Fruit fly (Drosophila melanogaster): ENCODE data around the gene term.
A peak's percentile ranks its signal among the peaks of the same experiment; 100 is the strongest.

Gene term

DNA sequence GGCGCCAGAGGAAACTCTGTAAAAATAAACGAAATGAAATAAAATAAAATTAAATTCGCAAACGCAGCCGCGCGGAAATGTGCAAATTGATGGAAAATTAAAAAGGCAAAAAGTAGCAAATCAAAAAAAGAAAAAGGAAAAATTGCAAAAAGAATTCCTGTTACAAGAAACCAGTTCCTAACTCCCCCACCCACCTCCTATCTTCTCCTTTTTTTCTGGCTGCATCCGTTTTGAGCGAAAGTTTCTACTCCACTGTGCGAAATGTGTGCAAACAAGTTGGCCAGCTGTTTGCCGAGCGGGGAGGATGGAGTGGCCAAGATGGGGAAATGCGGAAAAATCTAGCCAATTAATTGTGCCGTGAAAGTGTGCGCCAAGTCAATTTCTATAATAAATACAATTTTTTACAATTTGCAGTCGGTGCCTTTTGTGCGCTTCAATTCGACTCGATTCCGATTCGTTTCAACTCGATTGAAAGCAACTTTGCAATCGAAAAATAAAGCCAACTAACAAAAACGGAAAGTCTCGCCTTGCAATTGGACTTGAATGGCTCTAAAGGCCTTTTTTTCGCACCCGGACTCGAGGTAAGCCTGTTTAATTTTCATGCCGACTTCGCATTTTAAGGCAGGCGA is 33.0 kb upstream of the term start:
- no peak for TF ChIP-seq CG33017 (tag; optimal IDR thresholded peaks at IDR 0.05)
- peak; percentile 21 for TF ChIP-seq tj (GFP tag; optimal IDR thresholded peaks at IDR 0.05)

DNA sequence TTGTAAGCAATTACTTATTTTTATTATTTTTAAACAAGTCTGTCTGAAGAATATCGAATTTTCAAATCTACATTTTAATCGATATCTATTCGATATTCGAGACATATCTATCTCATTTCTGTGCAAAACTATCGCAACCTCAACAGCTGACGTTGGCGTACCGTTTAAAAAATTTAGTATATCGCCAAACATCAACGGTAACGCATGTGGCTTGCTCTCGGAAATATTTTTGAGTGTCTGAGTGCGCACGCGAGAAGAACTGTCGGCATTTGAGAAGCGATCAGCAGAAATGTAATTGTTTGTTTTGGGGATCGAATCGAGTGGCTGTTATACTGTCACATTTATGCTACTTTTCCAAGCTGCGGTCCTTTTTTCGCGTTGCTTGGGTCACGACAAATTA is 32.2 kb upstream of the term start, which contains the start of gene MYPT-75D:
Gene MYPT-75D (plus strand): TSS at position 174 of the 400 bp plus-strand sequence.
- TF ChIP-seq CG5204 (GFP tag; optimal IDR thresholded peaks at IDR 0.05) (no peak), bab1 (GFP tag; optimal IDR thresholded peaks at IDR 0.05) (peak; percentile 83), CG7101 (tag; optimal IDR thresholded peaks at IDR 0.05) (peak; percentile 29), cnc (optimal IDR thresholded peaks at IDR 0.05) (no peak), CG1620 (GFP tag; optimal IDR thresholded peaks at IDR 0.05) (peak; percentile 35), CG33017 (tag; optimal IDR thresholded peaks at IDR 0.05) (no peak), Mnt (GFP tag; optimal IDR thresholded peaks at IDR 0.05) (peak; percentile 71), Hr96 (GFP tag; optimal IDR thresholded peaks at IDR 0.05) (peak; percentile 7), tj (GFP tag; optimal IDR thresholded peaks at IDR 0.05) (peak; percentile 67), toe (GFP tag; optimal IDR thresholded peaks at IDR 0.05) (no peak), pad (GFP tag; optimal IDR thresholded peaks at IDR 0.05) (peak; percentile 40), CG14711 (tag; optimal IDR thresholded peaks at IDR 0.05) (no peak), CG12768 (GFP tag; optimal IDR thresholded peaks at IDR 0.05) (no peak), CG7045 (GFP tag; optimal IDR thresholded peaks at IDR 0.05) (no peak), kay (GFP tag; ENCODE audit: borderline replicate concordance) (peak; percentile 61), Crg-1 (GFP tag; optimal IDR thresholded peaks at IDR 0.05) (peak; percentile 26), CG11617 (GFP tag; optimal IDR thresholded peaks at IDR 0.05) (peak; percentile 9), ovo (GFP tag; optimal IDR thresholded peaks at IDR 0.05) (peak; percentile 75), cic (GFP tag; optimal IDR thresholded peaks at IDR 0.05) (peak; percentile 27), Clk (GFP tag; optimal IDR thresholded peaks at IDR 0.05) (no peak)

DNA sequence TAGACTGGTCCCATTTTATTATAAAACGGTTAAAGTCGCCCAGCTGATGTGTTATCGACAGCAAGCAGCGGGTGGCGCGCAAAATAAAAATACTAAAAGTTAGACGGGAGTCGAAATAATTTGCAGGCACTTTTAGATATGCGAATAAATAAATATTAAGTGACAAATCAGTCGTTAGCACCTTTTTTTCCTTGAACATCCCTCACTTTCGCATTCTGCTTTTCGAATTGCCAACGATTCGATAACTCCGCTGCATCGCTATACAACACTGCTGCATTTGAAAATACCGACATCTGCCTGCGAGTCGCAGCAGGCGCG is 28.8 kb upstream of the term start, which contains the start of gene bora:
Gene bora (plus strand): TSS at position 271 of the 318 bp plus-strand sequence.
- TF ChIP-seq CG12768 (GFP tag; optimal IDR thresholded peaks at IDR 0.05) (peak; percentile 14), CG33017 (tag; optimal IDR thresholded peaks at IDR 0.05) (no peak), cic (GFP tag; optimal IDR thresholded peaks at IDR 0.05) (no peak), Hr96 (GFP tag; optimal IDR thresholded peaks at IDR 0.05) (no peak)

DNA sequence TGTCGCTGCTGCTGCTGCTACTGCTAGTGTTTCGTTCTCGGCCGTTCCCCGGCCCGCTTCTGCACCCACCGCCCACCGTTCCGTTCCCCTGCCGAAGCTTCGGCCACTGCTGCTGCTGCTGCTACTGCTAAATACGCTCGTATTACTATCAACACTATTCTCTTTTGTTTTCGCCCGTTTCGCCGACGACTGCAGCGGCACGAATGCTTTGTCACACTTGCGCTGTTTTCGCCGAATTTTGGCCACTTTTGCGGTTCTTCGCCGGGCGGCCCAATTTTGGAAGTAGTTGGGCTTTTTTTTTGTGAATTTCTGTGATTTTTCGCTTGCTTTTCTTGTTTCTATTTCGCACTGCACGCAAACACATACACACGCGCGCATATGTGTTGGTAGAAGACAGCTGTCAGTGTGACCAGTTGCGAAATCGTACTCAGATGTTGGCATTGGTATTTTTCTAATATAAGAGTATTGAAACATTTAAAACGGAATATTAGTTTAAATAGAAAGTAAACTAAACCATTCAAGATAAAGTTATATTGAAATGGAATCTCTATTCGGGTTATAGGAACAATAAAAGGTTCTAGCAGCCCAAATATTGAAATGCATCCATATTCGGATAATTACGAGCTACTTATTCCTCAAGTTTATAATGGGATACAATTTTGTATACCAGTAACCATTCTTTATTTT is 28.3 kb upstream of the term start, which contains the start of gene not:
Gene not (minus strand): TSS at position 395 of the 687 bp plus-strand sequence.
- peak; percentile 17 for TF ChIP-seq bab1 (GFP tag; optimal IDR thresholded peaks at IDR 0.05)
- TF ChIP-seq cic (GFP tag; optimal IDR thresholded peaks at IDR 0.05) = peak; percentile 71
- peak; percentile 33 for TF ChIP-seq CG12768 (GFP tag; optimal IDR thresholded peaks at IDR 0.05)
- no peak for TF ChIP-seq CG7045 (GFP tag; optimal IDR thresholded peaks at IDR 0.05)
- TF ChIP-seq tj (GFP tag; optimal IDR thresholded peaks at IDR 0.05) = peak; percentile 75

DNA sequence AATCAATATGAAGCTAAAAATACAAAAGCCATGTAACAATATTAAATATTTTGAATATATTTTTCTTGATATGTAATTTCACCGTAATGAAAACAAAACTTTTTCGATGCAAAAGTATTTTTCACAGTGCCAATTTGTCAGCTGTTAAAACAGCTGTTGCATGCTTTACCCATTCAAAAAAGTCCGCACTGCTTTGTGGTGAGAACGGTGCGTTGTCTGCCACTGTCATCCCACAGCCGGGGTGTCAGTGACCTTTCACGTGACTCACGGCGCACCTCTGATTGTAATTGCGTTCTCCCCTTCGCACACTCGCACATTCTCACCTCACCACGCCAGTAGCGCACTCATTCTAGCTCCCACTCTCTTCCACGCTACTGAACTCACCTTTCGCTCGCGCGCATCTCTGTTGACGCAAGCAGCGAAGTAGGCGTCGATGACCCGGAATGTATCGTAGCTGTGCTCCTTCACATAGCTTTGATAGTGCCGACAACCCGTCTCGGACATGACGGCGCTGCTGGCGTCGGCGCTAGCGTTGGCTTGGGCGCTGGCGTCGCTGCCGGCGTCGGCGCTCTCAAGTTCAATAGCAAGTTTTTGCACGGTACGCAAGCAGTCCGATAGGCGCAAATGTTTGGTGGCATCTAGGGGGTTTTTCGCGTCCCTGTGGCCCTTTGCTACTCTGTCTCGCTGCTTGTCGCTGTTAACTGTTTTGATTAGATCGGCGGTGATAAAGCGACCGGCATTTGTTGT is 27.6 kb upstream of the term start:
- TF ChIP-seq CG7101 (tag; optimal IDR thresholded peaks at IDR 0.05) = peak; percentile 26
- peak; percentile 30 for TF ChIP-seq Hr96 (GFP tag; optimal IDR thresholded peaks at IDR 0.05)
- TF ChIP-seq pad (GFP tag; optimal IDR thresholded peaks at IDR 0.05) = peak; percentile 79
- peak; percentile 48 for TF ChIP-seq bab1 (GFP tag; optimal IDR thresholded peaks at IDR 0.05)
- no peak for TF ChIP-seq kay (GFP tag; ENCODE audit: borderline replicate concordance)

DNA sequence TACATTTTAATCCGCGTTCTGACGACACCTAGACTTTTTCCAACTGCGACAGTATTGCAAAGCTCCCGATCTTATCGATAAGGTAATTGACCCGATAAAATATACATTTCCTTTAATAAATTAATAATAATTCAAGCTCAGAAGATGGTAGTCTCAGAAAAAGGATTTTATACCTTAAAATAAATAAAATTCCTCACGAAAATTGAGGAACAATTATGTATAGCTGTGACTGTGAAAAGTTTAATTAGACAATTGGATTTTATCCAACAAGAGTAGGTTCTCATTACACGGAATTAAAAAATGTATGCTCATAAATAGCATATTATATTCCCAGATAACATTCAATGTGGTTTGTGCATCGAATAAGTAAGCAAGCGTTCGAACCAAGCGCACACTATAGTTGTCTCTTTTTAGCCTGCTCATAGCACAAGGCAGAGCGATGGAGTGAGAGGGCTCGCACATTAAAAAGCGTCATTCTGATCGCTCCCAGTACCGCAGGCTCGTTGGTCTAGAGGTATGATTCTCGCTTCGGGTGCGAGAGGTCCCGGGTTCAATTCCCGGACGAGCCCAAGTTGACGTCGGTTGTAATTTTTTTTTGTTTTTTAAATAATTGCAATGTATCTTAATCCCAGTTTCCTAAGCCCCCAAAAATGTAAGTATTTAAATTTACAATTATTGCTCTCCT is 24.5 kb upstream of the term start, which contains the start of the genes CG13380 and CG4174:
Gene CG13380 (minus strand): TSS at position 51 of the 685 bp plus-strand sequence.
Gene CG4174 (minus strand): TSS at position 51 of the 685 bp plus-strand sequence.
- peak; percentile 47 for TF ChIP-seq bab1 (GFP tag; optimal IDR thresholded peaks at IDR 0.05)
- TF ChIP-seq pad (GFP tag; optimal IDR thresholded peaks at IDR 0.05) = peak; percentile 11
- no peak for TF ChIP-seq CG1620 (GFP tag; optimal IDR thresholded peaks at IDR 0.05)
- TF ChIP-seq CG14711 (tag; optimal IDR thresholded peaks at IDR 0.05) = no peak
- no peak for TF ChIP-seq CG5204 (GFP tag; optimal IDR thresholded peaks at IDR 0.05)
- no peak for TF ChIP-seq tj (GFP tag; optimal IDR thresholded peaks at IDR 0.05)
- TF ChIP-seq CG33017 (tag; optimal IDR thresholded peaks at IDR 0.05) = no peak
- no peak for TF ChIP-seq Crg-1 (GFP tag; optimal IDR thresholded peaks at IDR 0.05)
